Worm (Caenorhabditis elegans) whole organism, early embryonic: Measurements from ENCODE around the gene nep-5.

Experiments
- B0310.2 ChIP-seq: sonication (generic microtip); optimal IDR thresholded peaks from 2 replicates; lab custom pipeline; 2016; ENCODE audit warnings: mild to moderate bottlenecking, missing genetic modification characterization, missing compliant biosample characterization
- aly-1 ChIP-seq: sonication (generic microtip); optimal IDR thresholded peaks from 2 replicates; lab custom pipeline; 2016; ENCODE audit warnings: missing genetic modification characterization, missing compliant biosample characterization
- ama-1 ChIP-seq: fragments of 150-350 bp; optimal IDR thresholded peaks from 2 replicates; lab custom pipeline; 2014
- ceh-13 ChIP-seq: fragments of 200-800 bp; sonication (Bioruptor generic); optimal IDR thresholded peaks from 2 replicates; lab custom pipeline; 2018; ENCODE audit warnings: mild to moderate bottlenecking, missing genetic modification characterization, missing compliant biosample characterization
- ets-7 ChIP-seq: sonication (generic microtip); optimal IDR thresholded peaks from 2 replicates; lab custom pipeline; 2016; ENCODE audit warnings: missing genotype, missing genetic modification characterization, missing compliant biosample characterization
- hmbx-1 ChIP-seq: sonication (generic microtip); optimal IDR thresholded peaks from 2 replicates; lab custom pipeline; 2016; ENCODE audit warnings: mild to moderate bottlenecking, missing genetic modification characterization, missing compliant biosample characterization
- hmg-4 ChIP-seq: fragments of 200-800 bp; sonication (Bioruptor generic); optimal IDR thresholded peaks from 2 replicates; lab custom pipeline; 2018; ENCODE audit warnings: mild to moderate bottlenecking, missing genetic modification characterization, missing compliant biosample characterization
- hnd-1 ChIP-seq: sonication (generic microtip); optimal IDR thresholded peaks from 2 replicates; lab custom pipeline; 2016; ENCODE audit warnings: missing genetic modification characterization, missing compliant biosample characterization
- scrt-1 ChIP-seq: fragments of 200-800 bp; sonication (Bioruptor generic); IDR thresholded peaks from 2 replicates; pipeline ENCODE4 v1.3.6; 2022; ENCODE audit warnings: missing genetic modification characterization, missing compliant biosample characterization
- sea-1 ChIP-seq: fragments of 200-800 bp; sonication (Bioruptor generic); conservative IDR thresholded peaks from 2 replicates; pipeline ENCODE4 v1.3.6; 2022; ENCODE audit warnings: missing genetic modification characterization, missing compliant biosample characterization
- tra-4 ChIP-seq: sonication (generic microtip); optimal IDR thresholded peaks from 2 replicates; lab custom pipeline; 2017; ENCODE audit warnings: missing genetic modification characterization, missing compliant biosample characterization

DNA sequence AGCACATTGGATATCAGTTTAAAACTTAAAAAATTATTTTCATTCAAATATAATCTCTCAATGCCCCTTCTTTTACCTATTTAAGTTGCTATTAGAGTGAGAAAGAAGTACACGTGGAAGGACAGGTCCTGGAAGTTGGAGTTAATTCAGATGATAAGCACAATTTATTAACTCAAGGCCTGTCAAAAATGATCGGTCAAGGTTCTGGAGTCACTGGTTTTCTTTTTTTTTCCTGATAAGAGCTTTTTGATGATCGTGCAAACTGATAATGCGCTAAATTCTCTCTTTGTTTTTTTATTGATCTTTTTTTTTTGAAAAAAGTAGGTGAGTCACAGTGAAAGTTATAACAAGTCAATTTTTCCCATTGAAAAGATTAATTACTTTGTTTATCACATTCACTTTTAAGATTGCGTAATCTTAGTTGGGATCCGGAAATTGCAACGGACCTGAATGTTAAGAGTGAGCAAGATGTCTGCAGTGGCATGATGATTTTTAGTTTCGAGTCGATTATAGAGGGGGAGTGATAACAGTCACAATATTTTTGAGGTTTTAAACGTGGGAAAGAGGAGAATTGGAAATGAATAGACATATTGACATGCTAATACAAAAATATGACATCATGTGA, 24.6 kb downstream of the nep-5 start:
- TF ChIP-seq hmg-4 (GFP tag; lab: Kevin White, UChicago) (no peak), sea-1 (GFP tag; lab: Robert Waterston, UW) (no peak), ceh-13 (no peak), aly-1 (tag; lab: Kevin White, UChicago) (no peak), scrt-1 (GFP tag; lab: Robert Waterston, UW) (no peak), ama-1 (lab: Kevin White, UChicago) (no peak), B0310.2 (tag; lab: Kevin White, UChicago) (no peak), hmbx-1 (no peak), ets-7 (tag; lab: Kevin White, UChicago) (no peak), tra-4 (tag; lab: Kevin White, UChicago) (no peak), hnd-1 (tag; lab: Kevin White, UChicago) (no peak)
